Fruit fly (Drosophila melanogaster) whole organism, wandering third instar larva: ENCODE measurements around the gene CG15141.

Source experiments
- Abd-B ChIP-seq: fragments of >200 bp; optimal IDR thresholded peaks from 2 replicates; lab custom pipeline; 2017; ENCODE audit warnings: missing biosample characterization, missing genetic modification characterization
- CG32264 ChIP-seq: fragments of 200-800 bp; sonication (Bioruptor generic); optimal IDR thresholded peaks from 2 replicates; lab custom pipeline; 2016; ENCODE audit warnings: missing biosample characterization, missing genetic modification characterization
- CG9705 ChIP-seq: fragments of 200-800 bp; sonication (Bioruptor generic); optimal IDR thresholded peaks from 2 replicates; lab custom pipeline; 2018; ENCODE audit warnings: missing biosample characterization, mild to moderate bottlenecking, missing genetic modification characterization
- CrebA ChIP-seq: fragments of 200-800 bp; sonication (Bioruptor generic); optimal IDR thresholded peaks from 2 replicates; lab custom pipeline; 2016; ENCODE audit warnings: missing biosample characterization, mild to moderate bottlenecking, missing genetic modification characterization, borderline replicate concordance
- Dfd ChIP-seq: fragments of >200 bp; optimal IDR thresholded peaks from 2 replicates; lab custom pipeline; 2017; ENCODE audit warnings: missing biosample characterization, missing genetic modification characterization
- Dif ChIP-seq: fragments of 200-275, 200-300 bp; sonication (Bioruptor generic); optimal IDR thresholded peaks from 2 replicates; lab custom pipeline; 2018; ENCODE audit warnings: missing biosample characterization, missing genetic modification characterization; ENCODE audit not compliant: partially characterized antibody
- GATAd ChIP-seq: sonication (Bioruptor generic); optimal IDR thresholded peaks from 2 replicates; lab custom pipeline; 2016; ENCODE audit warnings: missing biosample characterization, missing genetic modification characterization
- HLH106 ChIP-seq: fragments of 200-800 bp; optimal IDR thresholded peaks from 3 replicates; lab custom pipeline; 2019; ENCODE audit warnings: missing biosample characterization, mild to moderate bottlenecking, missing genetic modification characterization, moderate library complexity
- Hnf4 ChIP-seq: fragments of 200-800 bp; sonication (Bioruptor generic); optimal IDR thresholded peaks from 2 replicates; lab custom pipeline; 2016; ENCODE audit warnings: missing biosample characterization, mild to moderate bottlenecking, missing genetic modification characterization
- Hr78 ChIP-seq: fragments of >200 bp; optimal IDR thresholded peaks from 2 replicates; lab custom pipeline; 2017; ENCODE audit warnings: missing biosample characterization, missing genetic modification characterization
- Hr83 ChIP-seq: fragments of 200-300 bp; sonication (Bioruptor generic); optimal IDR thresholded peaks from 2 replicates; lab custom pipeline; 2016; ENCODE audit warnings: missing biosample characterization, mild to moderate bottlenecking, missing genetic modification characterization, moderate library complexity; ENCODE audit not compliant: poor library complexity, severe bottlenecking
- Jra ChIP-seq: sonication (Bioruptor generic); optimal IDR thresholded peaks from 2 replicates; lab custom pipeline; 2016; ENCODE audit warnings: missing biosample characterization, missing genetic modification characterization
- Mio ChIP-seq: sonication (Bioruptor generic); optimal IDR thresholded peaks from 2 replicates; lab custom pipeline; 2016; ENCODE audit warnings: missing biosample characterization, missing genetic modification characterization
- Myc ChIP-seq: fragments of >200 bp; optimal IDR thresholded peaks from 2 replicates; lab custom pipeline; 2017
- N ChIP-seq: fragments of >200 bp; optimal IDR thresholded peaks from 2 replicates; lab custom pipeline; 2018; ENCODE audit warnings: missing biosample characterization, missing external identifiers, missing genetic modification characterization
- OdsH ChIP-seq: fragments of 200-800 bp; sonication (Bioruptor generic); optimal IDR thresholded peaks from 2 replicates; lab custom pipeline; 2016; ENCODE audit warnings: missing biosample characterization, mild to moderate bottlenecking, missing genetic modification characterization
- Rel ChIP-seq, 2 experiments: fragments of 200-800 bp; sonication (Bioruptor generic) in 1 of 2; optimal IDR thresholded peaks; 2 replicates in 1 of 2; 3 replicates in 1 of 2; lab custom pipeline; 2016 to 2019; ENCODE audit warnings: mild to moderate bottlenecking in 2 of 2, missing biosample characterization in 2 of 2, missing genetic modification characterization in 2 of 2, moderate library complexity in 1 of 2
- Sp1 ChIP-seq: fragments of 200-800 bp; sonication (Bioruptor generic); optimal IDR thresholded peaks from 3 replicates; lab custom pipeline; 2019; ENCODE audit warnings: missing biosample characterization, mild to moderate bottlenecking, missing genetic modification characterization, moderate library complexity
- Vsx2 ChIP-seq: fragments of 200-300, 225-300 bp; sonication (Bioruptor generic); optimal IDR thresholded peaks from 2 replicates; lab custom pipeline; 2018; ENCODE audit warnings: missing biosample characterization, missing genetic modification characterization; ENCODE audit not compliant: partially characterized antibody
- br ChIP-seq: fragments of 200-800 bp; sonication (Bioruptor generic); optimal IDR thresholded peaks from 2 replicates; lab custom pipeline; 2016; ENCODE audit warnings: missing biosample characterization, missing genetic modification characterization
- brk ChIP-seq: fragments of 200-800 bp; sonication (Bioruptor generic); optimal IDR thresholded peaks from 2 replicates; lab custom pipeline; 2016; ENCODE audit warnings: missing biosample characterization, mild to moderate bottlenecking, missing genetic modification characterization
- dl ChIP-seq, 2 experiments: fragments of 175-275, 200-275 bp in 1 of 2; fragments of 200-275 bp in 1 of 2; sonication (Bioruptor generic); optimal IDR thresholded peaks; lab custom pipeline; 2018; ENCODE audit warnings: mild to moderate bottlenecking in 2 of 2, missing biosample characterization in 2 of 2, missing genetic modification characterization in 2 of 2, moderate library complexity in 2 of 2; ENCODE audit not compliant: partially characterized antibody in 2 of 2, insufficient read depth in 1 of 2
- dmrt93B ChIP-seq: fragments of 200-800 bp; sonication (Bioruptor generic); optimal IDR thresholded peaks from 2 replicates; lab custom pipeline; 2018; ENCODE audit warnings: missing biosample characterization, mild to moderate bottlenecking, missing genetic modification characterization
- dsf ChIP-seq: sonication (Bioruptor generic); optimal IDR thresholded peaks from 2 replicates; lab custom pipeline; 2016; ENCODE audit warnings: missing biosample characterization, missing genetic modification characterization, borderline replicate concordance
- ey ChIP-seq: fragments of 200-800 bp; sonication (Bioruptor generic); optimal IDR thresholded peaks from 2 replicates; lab custom pipeline; 2016; ENCODE audit warnings: missing biosample characterization, missing genetic modification characterization
- foxo ChIP-seq, 2 experiments: fragments of 200-800 bp; sonication (Bioruptor generic); optimal IDR thresholded peaks; 2 replicates in 1 of 2; 3 replicates in 1 of 2; lab custom pipeline; 2016 to 2017; ENCODE audit warnings: missing biosample characterization in 2 of 2, missing genetic modification characterization in 2 of 2
- fru ChIP-seq: fragments of 200-800 bp; sonication (Bioruptor generic); optimal IDR thresholded peaks from 3 replicates; lab custom pipeline; 2016; ENCODE audit warnings: missing biosample characterization, mild to moderate bottlenecking, missing genetic modification characterization
- h ChIP-seq: fragments of 200-800 bp; sonication (Bioruptor generic); optimal IDR thresholded peaks from 3 replicates; lab custom pipeline; 2016; ENCODE audit warnings: missing biosample characterization, mild to moderate bottlenecking, missing genetic modification characterization
- jim ChIP-seq: fragments of 175-275, 200-325 bp; sonication (Bioruptor generic); optimal IDR thresholded peaks from 2 replicates; lab custom pipeline; 2016; ENCODE audit warnings: missing biosample characterization, mild to moderate bottlenecking, missing genetic modification characterization
- lola ChIP-seq: fragments of >200 bp; optimal IDR thresholded peaks from 2 replicates; lab custom pipeline; 2017; ENCODE audit warnings: missing biosample characterization, missing genetic modification characterization
- pan ChIP-seq: fragments of >200 bp; optimal IDR thresholded peaks from 2 replicates; lab custom pipeline; 2017
- psq ChIP-seq: fragments of 200-800 bp; sonication (Bioruptor generic); optimal IDR thresholded peaks from 3 replicates; lab custom pipeline; 2017; ENCODE audit warnings: missing biosample characterization, mild to moderate bottlenecking, missing genetic modification characterization, moderate library complexity
- rgr ChIP-seq: fragments of 200-800 bp; sonication (Bioruptor generic); optimal IDR thresholded peaks from 3 replicates; lab custom pipeline; 2016; ENCODE audit warnings: missing biosample characterization, mild to moderate bottlenecking, missing genetic modification characterization
- sage ChIP-seq: fragments of 200-800 bp; sonication (Bioruptor generic); optimal IDR thresholded peaks from 2 replicates; lab custom pipeline; 2016; ENCODE audit warnings: missing biosample characterization, mild to moderate bottlenecking, missing genetic modification characterization
- sv ChIP-seq: fragments of 200-800 bp; sonication (Bioruptor generic); optimal IDR thresholded peaks from 3 replicates; lab custom pipeline; 2016; ENCODE audit warnings: missing biosample characterization, missing genetic modification characterization
- tai ChIP-seq: sonication (Bioruptor generic); optimal IDR thresholded peaks from 2 replicates; lab custom pipeline; 2016; ENCODE audit warnings: missing biosample characterization, missing genetic modification characterization
- usp ChIP-seq: fragments of >200 bp; optimal IDR thresholded peaks from 2 replicates; lab custom pipeline; 2017; ENCODE audit warnings: missing biosample characterization, missing genetic modification characterization
- woc ChIP-seq: sonication (Bioruptor generic); optimal IDR thresholded peaks from 2 replicates; lab custom pipeline; 2016; ENCODE audit warnings: missing biosample characterization, mild to moderate bottlenecking, missing genetic modification characterization

The CG15141 gene

dm6 chr2L:17448435-17448834 lies 38.0 kb downstream of the CG15141 start:
- peak; percentile 26 for TF ChIP-seq Dif (GFP tag; lab: Kevin White, UChicago)
- no peak for TF ChIP-seq GATAd (GFP tag; lab: Kevin White, UChicago)
- no peak for TF ChIP-seq h (GFP tag; lab: Kevin White, UChicago)
- no peak for TF ChIP-seq ey (GFP tag; lab: Kevin White, UChicago)
- no peak for TF ChIP-seq woc (GFP tag; lab: Kevin White, UChicago)
- TF ChIP-seq Rel (GFP tag; optimal IDR thresholded peaks at IDR 0.05; lab: Kevin White, UChicago) = no peak
- peak; percentile 20 for TF ChIP-seq Rel (tag; optimal IDR thresholded peaks at IDR 0.05; lab: Kevin White, UChicago)
- TF ChIP-seq usp = no peak
- TF ChIP-seq rgr (GFP tag; lab: Kevin White, UChicago) = peak; percentile 11
- TF ChIP-seq jim (GFP tag; lab: Kevin White, UChicago) = no peak
- TF ChIP-seq N (GFP tag; lab: Kevin White, UChicago) = no peak
- TF ChIP-seq dl (GFP tag; optimal IDR thresholded peaks at IDR 0.05; lab: Kevin White, UChicago; ENCODE audit: insufficient read depth in 1 of 2, partially characterized antibody in 2 of 2) = peak in 1 of 2 experiments; percentile 36
- TF ChIP-seq Hr83 (GFP tag; lab: Kevin White, UChicago) = peak; percentile 46
- TF ChIP-seq Vsx2 (GFP tag; lab: Kevin White, UChicago) = no peak
- peak; percentile 66 for TF ChIP-seq Dfd (GFP tag; lab: Kevin White, UChicago)
- no peak for TF ChIP-seq sv (GFP tag; lab: Kevin White, UChicago)
- no peak for TF ChIP-seq Jra (GFP tag; lab: Kevin White, UChicago)
- no peak for TF ChIP-seq Myc (lab: Kevin White, UChicago)
- TF ChIP-seq fru (GFP tag; lab: Kevin White, UChicago) = no peak
- no peak for TF ChIP-seq Hnf4 (GFP tag; lab: Kevin White, UChicago)
- TF ChIP-seq dmrt93B (GFP tag; lab: Kevin White, UChicago) = no peak
- TF ChIP-seq pan (lab: Kevin White, UChicago) = no peak
- TF ChIP-seq dsf (GFP tag; lab: Kevin White, UChicago) = no peak

DNA sequence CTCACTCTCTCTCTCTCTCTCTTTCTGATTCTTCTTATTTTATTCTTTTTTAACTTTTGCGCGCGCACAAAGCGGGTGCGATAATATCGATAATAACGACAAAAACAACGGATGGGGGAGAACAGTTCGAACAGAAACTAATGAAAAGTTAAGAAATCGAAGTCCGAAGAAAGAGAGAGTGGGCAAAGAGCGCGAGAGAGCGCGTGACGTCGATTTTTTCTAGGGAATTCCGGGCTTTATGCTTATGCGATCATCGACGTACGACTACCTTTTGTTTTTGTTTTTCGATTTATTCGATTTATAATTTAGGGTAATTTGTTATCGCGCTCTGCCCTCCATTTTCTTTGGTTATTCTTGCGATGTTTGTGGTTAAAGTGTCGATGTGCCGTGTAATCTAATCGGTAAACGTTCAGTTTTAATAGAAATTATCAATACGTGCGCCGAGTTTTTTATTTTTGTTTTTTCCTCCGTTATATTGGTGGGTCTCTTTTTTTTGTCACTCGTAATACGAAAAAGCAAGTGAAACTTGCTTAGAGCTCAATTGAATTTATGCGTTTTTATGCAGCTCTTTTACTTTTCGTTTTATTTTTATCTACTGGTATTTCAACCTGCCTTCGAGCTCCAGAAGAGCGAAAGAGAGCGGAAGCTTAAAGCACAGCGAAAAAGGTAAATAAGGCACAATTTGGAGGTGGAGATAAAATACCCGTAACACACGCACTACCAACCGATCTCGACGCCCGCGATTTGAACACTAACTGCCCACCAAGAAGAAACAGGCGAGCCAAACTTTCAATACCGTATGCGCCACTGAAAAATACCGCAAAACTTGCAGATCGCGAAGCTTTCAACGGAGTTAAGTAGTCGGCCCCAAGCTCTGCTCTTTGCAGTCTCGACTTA lies 39.4 kb downstream of the CG15141 start, which contains the start of gene dl:
dl (minus strand) TSS at position 757 of the 897 bp plus-strand sequence.
- TF ChIP-seq CG32264 (GFP tag; lab: Kevin White, UChicago) (no peak), Dfd (GFP tag; lab: Kevin White, UChicago) (no peak), ey (GFP tag; lab: Kevin White, UChicago) (peak; percentile 38), lola (no peak), Hr78 (GFP tag; lab: Kevin White, UChicago) (no peak), Sp1 (GFP tag; lab: Kevin White, UChicago) (peak; percentile 11), CrebA (GFP tag; lab: Kevin White, UChicago) (peak; percentile 33), br (GFP tag; lab: Kevin White, UChicago) (peak; percentile 26), tai (GFP tag; lab: Kevin White, UChicago) (peak; percentile 44), OdsH (GFP tag; lab: Kevin White, UChicago) (peak; percentile 19), GATAd (GFP tag; lab: Kevin White, UChicago) (no peak), usp (no peak), jim (GFP tag; lab: Kevin White, UChicago) (peak; percentile 61), fru (GFP tag; lab: Kevin White, UChicago) (peak; percentile 46), N (GFP tag; lab: Kevin White, UChicago) (no peak), dsf (GFP tag; lab: Kevin White, UChicago) (no peak), HLH106 (no peak), Vsx2 (GFP tag; lab: Kevin White, UChicago) (peak; percentile 19), dl (GFP tag; optimal IDR thresholded peaks at IDR 0.05; lab: Kevin White, UChicago; ENCODE audit: insufficient read depth in 1 of 2, partially characterized antibody in 2 of 2) (peak; percentile 85), foxo (GFP tag; optimal IDR thresholded peaks at IDR 0.05; lab: Kevin White, UChicago) (peak in 1 of 2 experiments; percentile 47), woc (GFP tag; lab: Kevin White, UChicago) (peak; percentile 45), Abd-B (GFP tag; lab: Kevin White, UChicago) (no peak), h (GFP tag; lab: Kevin White, UChicago) (peak; percentile 83), Hr83 (GFP tag; lab: Kevin White, UChicago) (peak; percentile 44), rgr (GFP tag; lab: Kevin White, UChicago) (no peak), Dif (GFP tag; lab: Kevin White, UChicago) (peak; percentile 88), brk (GFP tag; lab: Kevin White, UChicago) (peak; percentile 7), Mio (GFP tag; lab: Kevin White, UChicago) (no peak), dmrt93B (GFP tag; lab: Kevin White, UChicago) (no peak), Myc (lab: Kevin White, UChicago) (no peak), Rel (GFP tag; optimal IDR thresholded peaks at IDR 0.05; lab: Kevin White, UChicago) (no peak), Rel (tag; optimal IDR thresholded peaks at IDR 0.05; lab: Kevin White, UChicago) (peak; percentile 67), Hnf4 (GFP tag; lab: Kevin White, UChicago) (no peak), psq (GFP tag; lab: Kevin White, UChicago) (peak; percentile 52), sv (GFP tag; lab: Kevin White, UChicago) (no peak), Jra (GFP tag; lab: Kevin White, UChicago) (no peak), pan (lab: Kevin White, UChicago) (no peak), CG9705 (GFP tag; lab: Kevin White, UChicago) (no peak), sage (GFP tag; lab: Kevin White, UChicago) (peak; percentile 26)
- TF ChIP-seq, all 38 proteins: peak for 19
